Worm (Caenorhabditis elegans) whole organism, young adult: Measurements from ENCODE around the gene mes-4.

Source experiments
- F10E7.11 ChIP-seq: sonication (generic microtip); optimal IDR thresholded peaks from 2 replicates; lab custom pipeline; 2017; ENCODE audit warnings: mild to moderate bottlenecking, missing genetic modification characterization, moderate library complexity, missing compliant biosample characterization
- F49E8.2 ChIP-seq: sonication (generic microtip); optimal IDR thresholded peaks from 3 replicates; lab custom pipeline; 2017; ENCODE audit warnings: missing genetic modification characterization, mild to moderate bottlenecking, missing compliant biosample characterization, antibody characterized with exemption, moderate library complexity; ENCODE audit not compliant: insufficient read depth
- Y53F4B.3 ChIP-seq: fragments of 200-800 bp; sonication (Bioruptor generic); IDR thresholded peaks from 2 replicates; pipeline ENCODE4 v1.3.6; 2022; ENCODE audit warnings: missing genetic modification reagents, missing genetic modification characterization, missing compliant biosample characterization
- aptf-3 ChIP-seq: fragments of 200-800 bp; sonication (Bioruptor generic); IDR thresholded peaks from 2 replicates; pipeline ENCODE4 v1.3.6; 2022; ENCODE audit warnings: missing genetic modification characterization, missing compliant biosample characterization
- efl-1 ChIP-seq: fragments of 150-350 bp; optimal IDR thresholded peaks from 2 replicates; lab custom pipeline; 2014; ENCODE audit warnings: missing biosample characterization, missing genetic modification reagents, missing genetic modification characterization
- lsl-1 ChIP-seq: fragments of 200-800 bp; sonication (Bioruptor generic); optimal IDR thresholded peaks from 2 replicates; lab custom pipeline; 2018; ENCODE audit warnings: mild to moderate bottlenecking, missing genetic modification characterization, moderate library complexity, missing compliant biosample characterization
- nhr-90 ChIP-seq: sonication (generic microtip); optimal IDR thresholded peaks from 2 replicates; lab custom pipeline; 2016; ENCODE audit warnings: missing genotype, mild to moderate bottlenecking, missing genetic modification characterization, missing compliant biosample characterization
- pha-4 ChIP-seq: fragments of 150-350 bp; sonication (generic microtip); optimal IDR thresholded peaks from 2 replicates; lab custom pipeline; 2014; ENCODE audit warnings: missing biosample characterization, missing genetic modification reagents, missing genetic modification characterization
- unc-130 ChIP-seq: sonication (generic microtip); optimal IDR thresholded peaks from 2 replicates; lab custom pipeline; 2016; ENCODE audit warnings: missing genetic modification reagents, missing genetic modification characterization, missing compliant biosample characterization
- ztf-25 ChIP-seq: fragments of 200-800 bp; sonication (Bioruptor generic); IDR thresholded peaks from 2 replicates; pipeline ENCODE4 v1.3.6; 2022; ENCODE audit warnings: missing genetic modification reagents, missing genetic modification characterization, missing compliant biosample characterization

ce11 chrV:13479766-13480165, 42.4 kb upstream of the mes-4 start, which contains the start of gene T10G3.2:
- no peak for TF ChIP-seq ztf-25
- no peak for TF ChIP-seq aptf-3 (GFP tag; lab: Robert Waterston, UW)
- TF ChIP-seq F10E7.11 (tag; lab: Kevin White, UChicago): no peak
- TF ChIP-seq unc-130 (GFP tag; lab: Kevin White, UChicago): no peak
- TF ChIP-seq nhr-90: no peak
- no peak for TF ChIP-seq lsl-1 (GFP tag; lab: Kevin White, UChicago)
- no peak for TF ChIP-seq efl-1 (GFP tag; lab: Kevin White, UChicago)
- no peak for TF ChIP-seq F49E8.2
- no peak for TF ChIP-seq pha-4
- TF ChIP-seq Y53F4B.3 (GFP tag; lab: Robert Waterston, UW): no peak
